Worm (Caenorhabditis elegans) whole organism, L4 larva: ENCODE results near the gene T10B5.4.

ENCODE experiments used
- F10B5.3 ChIP-seq: sonication (generic microtip); optimal IDR thresholded peaks from 2 replicates; lab custom pipeline; 2016; ENCODE audit warnings: mild to moderate bottlenecking, missing genetic modification characterization, missing compliant biosample characterization
- F26F4.8 ChIP-seq: fragments of 200-800 bp; sonication (Bioruptor generic); conservative IDR thresholded peaks from 2 replicates; pipeline ENCODE4 v1.3.6; 2022; ENCODE audit warnings: missing genetic modification characterization, missing compliant biosample characterization
- Y105C5A.15 ChIP-seq: fragments of 200-800 bp; sonication (Bioruptor generic); IDR thresholded peaks from 2 replicates; pipeline ENCODE4 v1.3.6; 2022; ENCODE audit warnings: missing genetic modification characterization, missing compliant biosample characterization
- Y75B8A.6 ChIP-seq: fragments of 200-800 bp; sonication (Bioruptor generic); IDR thresholded peaks from 2 replicates; pipeline ENCODE4 v1.3.6; 2022; ENCODE audit warnings: missing genetic modification reagents, missing genetic modification characterization, missing compliant biosample characterization
- ZK337.2 ChIP-seq: fragments of 200-800 bp; sonication (Bioruptor generic); IDR thresholded peaks from 2 replicates; pipeline ENCODE4 v1.3.6; 2022; ENCODE audit warnings: missing genetic modification reagents, missing genetic modification characterization, missing compliant biosample characterization
- aha-1 ChIP-seq: fragments of 150-350 bp; peaks from one replicate; lab custom pipeline; 2014; ENCODE audit warnings: missing biosample characterization, missing genetic modification characterization
- ama-1 ChIP-seq: fragments of 150-350 bp; optimal IDR thresholded peaks from 2 replicates; lab custom pipeline; 2014; ENCODE audit warnings: inconsistent platforms, mixed read lengths
- ceh-20 ChIP-seq: fragments of 200-800 bp; sonication (Bioruptor generic); IDR thresholded peaks from 2 replicates; pipeline ENCODE4 v1.3.6; 2022; ENCODE audit warnings: missing genetic modification reagents, missing genetic modification characterization, missing compliant biosample characterization
- daf-16 ChIP-seq, 3 experiments: sonication (generic microtip); optimal IDR thresholded peaks; 2 replicates each; lab custom pipeline; 2016 to 2017; ENCODE audit warnings: missing genetic modification characterization in 3 of 3, missing genetic modification reagents in 3 of 3, mild to moderate bottlenecking in 2 of 3, missing compliant biosample characterization in 2 of 3, missing biosample characterization in 1 of 3, moderate library complexity in 1 of 3
- daf-19 ChIP-seq: fragments of 200-800 bp; sonication (Bioruptor generic); conservative IDR thresholded peaks from 2 replicates; pipeline ENCODE4 v1.3.6; 2022; ENCODE audit warnings: missing genetic modification characterization, missing compliant biosample characterization
- dmd-6 ChIP-seq: fragments of 200-800 bp; sonication (Bioruptor generic); IDR thresholded peaks from 2 replicates; pipeline ENCODE4 v1.3.6; 2022; ENCODE audit warnings: missing genetic modification reagents, missing genetic modification characterization, missing compliant biosample characterization
- dmd-8 ChIP-seq: fragments of 200-800 bp; sonication (Bioruptor generic); IDR thresholded peaks from 2 replicates; pipeline ENCODE4 v1.3.6; 2022; ENCODE audit warnings: missing genetic modification characterization, missing compliant biosample characterization
- dpl-1 ChIP-seq: fragments of 150-350 bp; optimal IDR thresholded peaks from 2 replicates; lab custom pipeline; 2014; ENCODE audit warnings: missing biosample characterization, missing genetic modification reagents, missing genetic modification characterization
- duxl-1 ChIP-seq: sonication (generic microtip); optimal IDR thresholded peaks from 2 replicates; lab custom pipeline; 2016; ENCODE audit warnings: mild to moderate bottlenecking, missing genetic modification characterization, moderate library complexity, missing compliant biosample characterization; ENCODE audit not compliant: poor library complexity
- dve-1 ChIP-seq: sonication (generic microtip); optimal IDR thresholded peaks from 2 replicates; lab custom pipeline; 2017; ENCODE audit warnings: antibody characterized with exemption, mild to moderate bottlenecking, missing genetic modification characterization, missing compliant biosample characterization; ENCODE audit not compliant: insufficient read depth
- fos-1 ChIP-seq: fragments of 150-350 bp; optimal IDR thresholded peaks from 2 replicates; lab custom pipeline; 2014; ENCODE audit warnings: missing biosample characterization, missing genetic modification characterization
- hif-1 ChIP-seq, 2 experiments: sonication (generic microtip); optimal IDR thresholded peaks; 2 replicates each; lab custom pipeline; 2016 to 2017; ENCODE audit warnings: missing compliant biosample characterization in 2 of 2, missing genetic modification characterization in 2 of 2, missing genetic modification reagents in 2 of 2, missing genotype in 2 of 2, mild to moderate bottlenecking in 1 of 2
- hlh-30 ChIP-seq: sonication (generic microtip); optimal IDR thresholded peaks from 2 replicates; lab custom pipeline; 2017; ENCODE audit warnings: antibody characterized with exemption, mild to moderate bottlenecking, missing genetic modification characterization, missing compliant biosample characterization; ENCODE audit not compliant: insufficient read depth
- lin-1 ChIP-seq: fragments of 200-800 bp; sonication (Bioruptor generic); IDR thresholded peaks from 2 replicates; pipeline ENCODE4 v1.3.6; 2022; ENCODE audit warnings: missing genetic modification reagents, missing genetic modification characterization, missing compliant biosample characterization
- lin-38 ChIP-seq: fragments of 200-800 bp; sonication (Bioruptor generic); IDR thresholded peaks from 2 replicates; pipeline ENCODE4 v1.3.6; 2022; ENCODE audit warnings: missing genetic modification reagents, missing genetic modification characterization, missing compliant biosample characterization
- lsy-2 ChIP-seq, 2 experiments: fragments of 150-350 bp in 1 of 2; sonication (generic microtip) in 1 of 2; optimal IDR thresholded peaks; 2 replicates each; lab custom pipeline; 2014 to 2017; ENCODE audit warnings: missing biosample characterization in 2 of 2, missing genetic modification characterization in 2 of 2
- mdl-1 ChIP-seq, 2 experiments: fragments of 150-350 bp in 1 of 2; sonication (generic microtip) in 1 of 2; optimal IDR thresholded peaks; 2 replicates each; lab custom pipeline; 2014 to 2017; ENCODE audit warnings: missing biosample characterization in 2 of 2, missing genetic modification characterization in 2 of 2
- mep-1 ChIP-seq: fragments of 150-350 bp; sonication (generic microtip); optimal IDR thresholded peaks from 3 replicates; lab custom pipeline; 2014; ENCODE audit warnings: missing biosample characterization, missing genetic modification characterization
- mxl-2 ChIP-seq: fragments of 200-800 bp; sonication (Bioruptor generic); conservative IDR thresholded peaks from 2 replicates; pipeline ENCODE4 v1.3.6; 2022; ENCODE audit warnings: missing genetic modification reagents, missing genetic modification characterization, missing compliant biosample characterization
- mxl-3 ChIP-seq: fragments of 200-800 bp; sonication (Bioruptor generic); optimal IDR thresholded peaks from 2 replicates; lab custom pipeline; 2018; ENCODE audit warnings: mild to moderate bottlenecking, missing genetic modification characterization, missing compliant biosample characterization
- nhr-11 ChIP-seq: fragments of 150-350 bp; optimal IDR thresholded peaks from 2 replicates; lab custom pipeline; 2014; ENCODE audit warnings: missing biosample characterization, missing genetic modification characterization
- nhr-25 ChIP-seq: sonication (generic microtip); optimal IDR thresholded peaks from 2 replicates; lab custom pipeline; 2017; ENCODE audit warnings: missing genetic modification characterization, mild to moderate bottlenecking, missing compliant biosample characterization, antibody characterized with exemption, moderate library complexity, borderline replicate concordance; ENCODE audit not compliant: insufficient read depth
- nhr-28 ChIP-seq: fragments of 150-350 bp; optimal IDR thresholded peaks from 2 replicates; lab custom pipeline; 2014; ENCODE audit warnings: missing biosample characterization, missing genetic modification characterization
- nhr-6 ChIP-seq: fragments of 150-350 bp; optimal IDR thresholded peaks from 2 replicates; lab custom pipeline; 2014; ENCODE audit warnings: missing biosample characterization, missing genetic modification characterization
- pha-4 ChIP-seq, 2 experiments: fragments of 150-350 bp in 1 of 2; fragments of 200-800 bp in 1 of 2; sonication (Bioruptor generic) in 1 of 2; IDR thresholded peaks in 1 of 2; optimal IDR thresholded peaks in 1 of 2; 2 replicates each; pipeline versions ENCODE4 v1.3.6 to Lab custom; 2014 to 2022; ENCODE audit warnings: missing genetic modification characterization in 2 of 2, missing genetic modification reagents in 2 of 2, missing biosample characterization in 1 of 2, missing compliant biosample characterization in 1 of 2
- pqm-1 ChIP-seq: sonication (generic microtip); optimal IDR thresholded peaks from 2 replicates; lab custom pipeline; 2017; ENCODE audit warnings: missing biosample characterization, missing genetic modification characterization
- rbr-2 ChIP-seq: sonication (generic microtip); optimal IDR thresholded peaks from 2 replicates; lab custom pipeline; 2016; ENCODE audit warnings: missing genotype, missing genetic modification characterization, missing compliant biosample characterization
- sdz-12 ChIP-seq: fragments of 200-800 bp; sonication (Bioruptor generic); optimal IDR thresholded peaks from 2 replicates; lab custom pipeline; 2018; ENCODE audit warnings: mild to moderate bottlenecking, missing genetic modification characterization, missing compliant biosample characterization
- set-16 ChIP-seq: fragments of 200-800 bp; sonication (Bioruptor generic); IDR thresholded peaks from 2 replicates; pipeline ENCODE4 v1.3.6; 2022; ENCODE audit warnings: missing genetic modification reagents, missing genetic modification characterization, missing compliant biosample characterization
- spr-1 ChIP-seq: sonication (generic microtip); optimal IDR thresholded peaks from 2 replicates; lab custom pipeline; 2016; ENCODE audit warnings: mild to moderate bottlenecking, missing genetic modification characterization, missing compliant biosample characterization
- tag-97 ChIP-seq: fragments of 200-800 bp; sonication (Bioruptor generic); IDR thresholded peaks from 2 replicates; pipeline ENCODE4 v1.3.6; 2022; ENCODE audit warnings: missing genetic modification characterization, missing compliant biosample characterization
- unc-39 ChIP-seq: sonication (generic microtip); optimal IDR thresholded peaks from 2 replicates; lab custom pipeline; 2017; ENCODE audit warnings: missing biosample characterization, missing genetic modification characterization
- unc-62 ChIP-seq, 3 experiments: fragments of 150-350 bp in 1 of 3; sonication (generic microtip); optimal IDR thresholded peaks in 2 of 3; peaks in 1 of 3; 1 replicate in 1 of 3; 2 replicates in 2 of 3; lab custom pipeline; 2014 to 2017; ENCODE audit warnings: missing biosample characterization in 3 of 3, missing genetic modification characterization in 3 of 3, missing genetic modification reagents in 3 of 3, missing genotype in 1 of 3

The T10B5.4 gene

ce11 chrV:1848590-1848989 lies 23.0 kb downstream of the T10B5.4 start:
- TF ChIP-seq mxl-2 (GFP tag; lab: Robert Waterston, UW) (no peak), pha-4 (GFP tag; IDR thresholded peaks at IDR 0.05; lab: Robert Waterston, UW) (no peak), pha-4 (tag; optimal IDR thresholded peaks at IDR 0.05; lab: Kevin White, UChicago) (no peak), unc-39 (tag; lab: Kevin White, UChicago) (no peak), dpl-1 (GFP tag; lab: Kevin White, UChicago) (no peak), unc-62 (GFP tag; optimal IDR thresholded peaks at IDR 0.05 in 1 of 2; lab: Kevin White, UChicago) (peak in 1 of 2 experiments; percentile 8), unc-62 (tag; optimal IDR thresholded peaks at IDR 0.05; lab: Kevin White, UChicago) (no peak), hlh-30 (tag; lab: Kevin White, UChicago) (no peak)

DNA sequence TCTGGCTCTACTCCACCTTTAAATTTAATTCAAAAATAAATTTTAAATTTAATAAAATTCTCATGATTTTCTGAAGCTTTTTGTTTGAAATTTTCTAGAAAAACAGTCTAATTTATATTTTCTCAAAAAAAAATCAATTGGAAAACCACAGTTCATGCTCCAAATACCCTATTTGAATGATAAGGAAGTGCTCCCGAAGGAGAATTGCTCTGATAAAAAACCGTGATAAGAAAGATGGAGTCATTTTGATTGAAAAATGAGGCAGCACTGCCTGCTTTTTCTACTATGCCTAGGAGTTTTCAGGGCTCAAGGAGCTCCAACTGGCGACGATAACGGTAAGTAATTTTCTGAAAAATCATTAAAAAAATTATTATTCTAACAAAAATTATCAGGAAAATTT lies 25.6 kb downstream of the T10B5.4 start, which contains the start of gene T10B5.7:
Gene T10B5.7, plus strand, starts transcription at position 225 of the 400 bp plus-strand sequence.
- TF ChIP-seq dmd-6 (GFP tag; lab: Robert Waterston, UW) (peak; percentile 19; the same call in 1 of the 2 replicates), ceh-20 (GFP tag; lab: Robert Waterston, UW) (no peak), pqm-1 (tag; lab: Kevin White, UChicago) (peak; percentile 62), nhr-28 (tag; lab: Kevin White, UChicago) (peak; percentile 75), rbr-2 (no peak), dve-1 (tag; lab: Kevin White, UChicago) (peak; percentile 2), F10B5.3 (tag; lab: Kevin White, UChicago) (no peak)

- TF ChIP-seq nhr-28 (tag; lab: Kevin White, UChicago): peak; percentile 66
- peak; percentile 3 for TF ChIP-seq aha-1 (tag; lab: Kevin White, UChicago)
- TF ChIP-seq dmd-8 (GFP tag; lab: Robert Waterston, UW): no peak
Measured at ce11 chrV:1841744-1842143, 29.9 kb downstream of the T10B5.4 start, which contains the start of gene T10B5.8. TSS of gene T10B5.8 (plus strand) at chrV:1842044.

DNA sequence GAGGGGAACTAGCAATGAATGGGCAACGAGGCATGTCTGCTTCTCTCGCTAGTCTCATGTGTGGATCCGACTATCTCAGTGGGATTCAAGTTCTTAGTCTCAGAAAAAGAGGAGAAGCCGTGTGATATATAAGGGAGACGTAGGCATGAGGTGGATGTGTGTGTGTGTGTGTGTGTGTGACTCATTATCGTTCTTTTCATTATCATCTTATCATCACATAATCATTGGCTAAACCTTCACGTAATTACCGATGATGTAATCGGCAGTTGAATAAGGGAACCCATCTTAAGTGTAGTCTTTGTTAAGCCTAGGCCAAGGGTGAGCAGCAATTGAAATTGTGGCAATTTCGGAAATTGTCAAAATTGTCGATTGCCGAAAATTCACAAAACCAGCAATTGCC lies 41.6 kb downstream of the T10B5.4 start, which contains the start of gene Y32G9B.1:
Gene Y32G9B.1, minus strand, starts transcription at position 101 of the 400 bp plus-strand sequence.
- TF ChIP-seq unc-62 (GFP tag; optimal IDR thresholded peaks at IDR 0.05 in 1 of 2; lab: Kevin White, UChicago): no peak
- TF ChIP-seq unc-62 (tag; optimal IDR thresholded peaks at IDR 0.05; lab: Kevin White, UChicago): no peak
- TF ChIP-seq sdz-12 (GFP tag; lab: Kevin White, UChicago): no peak
- no peak for TF ChIP-seq dmd-8 (GFP tag; lab: Robert Waterston, UW)
- TF ChIP-seq nhr-28 (tag; lab: Kevin White, UChicago): peak; percentile 3
- TF ChIP-seq mdl-1 (tag; optimal IDR thresholded peaks at IDR 0.05; lab: Kevin White, UChicago): peak in 1 of 2 experiments; percentile 20
- peak; percentile 80 for TF ChIP-seq mxl-3 (GFP tag; lab: Kevin White, UChicago)
- no peak for TF ChIP-seq duxl-1 (tag; lab: Kevin White, UChicago)
- no peak for TF ChIP-seq mep-1 (tag; lab: Kevin White, UChicago)
- no peak for TF ChIP-seq fos-1 (tag; lab: Kevin White, UChicago)
- TF ChIP-seq spr-1: no peak
- TF ChIP-seq hlh-30 (tag; lab: Kevin White, UChicago): peak; percentile 11
- TF ChIP-seq, all 104 proteins: peak for 4

- TF ChIP-seq Y105C5A.15 (GFP tag; lab: Robert Waterston, UW) (no peak), ZK337.2 (GFP tag; lab: Robert Waterston, UW) (0 out of 2 replicates have a peak, but pooled peaks have one; percentile 14), set-16 (peak; percentile 58; the same call in 1 of the 2 replicates)
Measured at ce11 chrV:1824528-1824927, 47.1 kb downstream of the T10B5.4 start.

- no peak for TF ChIP-seq hlh-30 (tag; lab: Kevin White, UChicago)
- peak; percentile 11 for TF ChIP-seq mep-1 (tag; lab: Kevin White, UChicago)
- TF ChIP-seq daf-19: no peak
- TF ChIP-seq F26F4.8 (GFP tag; lab: Robert Waterston, UW): no peak
- TF ChIP-seq lin-38: peak; percentile 38; the same call in 1 of the 2 replicates
- no peak for TF ChIP-seq nhr-11 (tag; lab: Kevin White, UChicago)
- peak; percentile 97 for TF ChIP-seq lin-1 (GFP tag; lab: Robert Waterston, UW)
- no peak for TF ChIP-seq nhr-6 (tag; lab: Kevin White, UChicago)
- no peak for TF ChIP-seq tag-97 (GFP tag; lab: Robert Waterston, UW)
- no peak for TF ChIP-seq ama-1
- TF ChIP-seq hif-1 (tag; optimal IDR thresholded peaks at IDR 0.05; lab: Kevin White, UChicago): peak in 1 of 2 experiments; percentile 9
- peak in 1 of 2 experiments; percentile 50 for TF ChIP-seq lsy-2 (tag; optimal IDR thresholded peaks at IDR 0.05; lab: Kevin White, UChicago)
- no peak for TF ChIP-seq daf-16 (GFP tag; optimal IDR thresholded peaks at IDR 0.05; lab: Kevin White, UChicago)
- TF ChIP-seq daf-16 (tag; optimal IDR thresholded peaks at IDR 0.05; lab: Kevin White, UChicago): peak; percentile 26
- no peak for TF ChIP-seq Y75B8A.6
- no peak for TF ChIP-seq nhr-25 (tag; lab: Kevin White, UChicago)
Measured at ce11 chrV:1821287-1821686, 50.3 kb downstream of the T10B5.4 start, which contains the start of the genes gly-7 and mrpl-39. TSS of gene gly-7 (minus strand) at chrV:1821323. TSS of gene mrpl-39 (plus strand) at chrV:1821579.
